Fruit fly (Drosophila melanogaster) whole organism, embryonic: Measurements from ENCODE around the gene Sld5.

ENCODE experiments used
- ATbp ChIP-seq: fragments of 200-800 bp; sonication (Bioruptor generic); optimal IDR thresholded peaks from 2 replicates; lab custom pipeline; 2017; ENCODE audit warnings: missing biosample characterization, mild to moderate bottlenecking, missing genetic modification characterization, missing genetic modification reagents
- Abd-B ChIP-seq: fragments of 200-800 bp; sonication (Bioruptor generic); optimal IDR thresholded peaks from 2 replicates; lab custom pipeline; 2018; ENCODE audit warnings: missing biosample characterization, mild to moderate bottlenecking, missing genetic modification characterization, moderate library complexity
- Awh ChIP-seq: fragments of 200-800 bp; sonication (Bioruptor generic); IDR thresholded peaks from 2 replicates; pipeline ENCODE4, ENCODE4 v1.3.6; 2022; ENCODE audit warnings: missing biosample characterization, missing genetic modification characterization
- CG12769 ChIP-seq: fragments of 200-800 bp; sonication (Bioruptor generic); optimal IDR thresholded peaks from 2 replicates; lab custom pipeline; 2019; ENCODE audit warnings: missing biosample characterization, mild to moderate bottlenecking, missing genetic modification characterization, moderate library complexity
- CG15601 ChIP-seq: fragments of 200-800 bp; sonication (Bioruptor generic); optimal IDR thresholded peaks from 3 replicates; lab custom pipeline; 2019; ENCODE audit warnings: missing biosample characterization, mild to moderate bottlenecking, missing genetic modification characterization, moderate library complexity
- CG17385 ChIP-seq: fragments of 200-800 bp; sonication (Bioruptor generic); optimal IDR thresholded peaks from 3 replicates; lab custom pipeline; 2018; ENCODE audit warnings: missing biosample characterization, mild to moderate bottlenecking, missing genetic modification characterization
- CG18011 ChIP-seq: fragments of 200-800 bp; sonication (Bioruptor generic); optimal IDR thresholded peaks from 2 replicates; lab custom pipeline; 2017; ENCODE audit warnings: missing biosample characterization, missing genetic modification characterization, mild to moderate bottlenecking, moderate library complexity, missing genotype
- CG2120 ChIP-seq: fragments of 200-800 bp; sonication (Bioruptor generic); optimal IDR thresholded peaks from 3 replicates; lab custom pipeline; 2016; ENCODE audit warnings: missing biosample characterization, missing genetic modification characterization
- CG3847 ChIP-seq: fragments of 200-800 bp; sonication (Bioruptor generic); IDR thresholded peaks from 2 replicates; pipeline ENCODE4 v1.3.6; 2022; ENCODE audit warnings: missing biosample characterization, missing genetic modification characterization
- CG4360 ChIP-seq: fragments of 200-800 bp; sonication (Bioruptor generic); IDR thresholded peaks from 2 replicates; pipeline ENCODE4 v1.3.6; 2022; ENCODE audit warnings: missing biosample characterization, missing genetic modification characterization
- CG4854 ChIP-seq: fragments of 200-800 bp; sonication (Bioruptor generic); optimal IDR thresholded peaks from 2 replicates; lab custom pipeline; 2016; ENCODE audit warnings: missing biosample characterization, missing genetic modification characterization, inconsistent platforms
- CG6175 ChIP-seq: fragments of 200-800 bp; sonication (Bioruptor generic); IDR thresholded peaks from 3 replicates; pipeline ENCODE4 v1.3.6; 2022; ENCODE audit warnings: missing biosample characterization, missing genetic modification characterization
- CG6689 ChIP-seq: fragments of 200-800 bp; sonication (Bioruptor generic); IDR thresholded peaks from 2 replicates; pipeline ENCODE4 v1.3.6; 2022; ENCODE audit warnings: missing biosample characterization, missing genetic modification characterization
- CG9932 ChIP-seq: fragments of 200-800 bp; sonication (Bioruptor generic); IDR thresholded peaks from 2 replicates; pipeline ENCODE4 v1.3.6; 2022; ENCODE audit warnings: missing biosample characterization, missing genetic modification characterization
- D19B ChIP-seq: fragments of 200-800 bp; sonication (Bioruptor generic); optimal IDR thresholded peaks from 2 replicates; lab custom pipeline; 2017; ENCODE audit warnings: missing biosample characterization, mild to moderate bottlenecking, missing genetic modification characterization
- Deaf1 ChIP-seq: fragments of 200-800 bp; optimal IDR thresholded peaks from 3 replicates; lab custom pipeline; 2019; ENCODE audit warnings: missing biosample characterization, mild to moderate bottlenecking, missing genetic modification characterization, moderate library complexity
- Elba2 ChIP-seq: fragments of 200-800 bp; sonication (Bioruptor generic); optimal IDR thresholded peaks from 3 replicates; lab custom pipeline; 2016; ENCODE audit warnings: missing biosample characterization, missing genetic modification characterization
- H15 ChIP-seq: fragments of 200-800 bp; sonication (Bioruptor generic); IDR thresholded peaks from 3 replicates; pipeline ENCODE4 v1.3.6; 2022; ENCODE audit warnings: missing biosample characterization, missing genetic modification characterization
- HLH4C ChIP-seq: fragments of 200-800 bp; sonication (Bioruptor generic); IDR thresholded peaks from 3 replicates; pipeline ENCODE4 v1.3.6; 2022; ENCODE audit warnings: missing biosample characterization, missing genetic modification characterization; ENCODE audit not compliant: partially characterized antibody
- Kr ChIP-seq: fragments of 200-800 bp; sonication (Bioruptor generic); optimal IDR thresholded peaks from 2 replicates; lab custom pipeline; 2017; ENCODE audit warnings: missing biosample characterization, mild to moderate bottlenecking, missing genetic modification characterization
- MTF-1 ChIP-seq: fragments of 200-800 bp; sonication (Bioruptor generic); optimal IDR thresholded peaks from 2 replicates; lab custom pipeline; 2018; ENCODE audit warnings: missing biosample characterization, mild to moderate bottlenecking, missing genetic modification characterization, borderline replicate concordance
- Mad ChIP-seq: fragments of 200-800 bp; sonication (Bioruptor generic); optimal IDR thresholded peaks from 2 replicates; lab custom pipeline; 2016; ENCODE audit warnings: missing biosample characterization, missing genetic modification characterization
- Side ChIP-seq: fragments of 200-800 bp; sonication (Bioruptor generic); optimal IDR thresholded peaks from 2 replicates; lab custom pipeline; 2016; ENCODE audit warnings: missing biosample characterization, missing genetic modification characterization
- Six4 ChIP-seq: fragments of 200-800 bp; sonication (Bioruptor generic); optimal IDR thresholded peaks from 2 replicates; lab custom pipeline; 2016; ENCODE audit warnings: missing biosample characterization, missing genetic modification characterization
- abd-A ChIP-seq: fragments of 200-800 bp; sonication (Bioruptor generic); optimal IDR thresholded peaks from 3 replicates; lab custom pipeline; 2019; ENCODE audit warnings: missing biosample characterization, mild to moderate bottlenecking, missing genetic modification characterization, moderate library complexity
- al ChIP-seq: fragments of 200-800 bp; sonication (Bioruptor generic); IDR thresholded peaks from 2 replicates; pipeline ENCODE4 v1.3.6; 2022; ENCODE audit warnings: missing biosample characterization, missing genetic modification characterization
- ara ChIP-seq: fragments of 200-800 bp; sonication (Bioruptor generic); IDR thresholded peaks from 2 replicates; pipeline ENCODE4 v1.3.6; 2022; ENCODE audit warnings: missing biosample characterization, missing genetic modification characterization
- bowl ChIP-seq: fragments of 200-800 bp; sonication (Bioruptor generic); IDR thresholded peaks from 2 replicates; pipeline ENCODE4 v1.3.6; 2022; ENCODE audit warnings: missing biosample characterization, missing genetic modification characterization
- chinmo ChIP-seq: fragments of 200-800 bp; sonication (Bioruptor generic); IDR thresholded peaks from 4 replicates; pipeline ENCODE4 v1.3.6; 2022; ENCODE audit warnings: missing biosample characterization, missing genetic modification characterization; ENCODE audit not compliant: partially characterized antibody
- crp ChIP-seq, 2 experiments: fragments of 200-800 bp; sonication (Bioruptor generic); optimal IDR thresholded peaks; 2 replicates in 1 of 2; 3 replicates in 1 of 2; lab custom pipeline; 2017; ENCODE audit warnings: missing biosample characterization in 2 of 2, missing genetic modification characterization in 2 of 2, mild to moderate bottlenecking in 1 of 2, moderate library complexity in 1 of 2
- cwo ChIP-seq: fragments of 200-800 bp; sonication (Bioruptor generic); optimal IDR thresholded peaks from 3 replicates; lab custom pipeline; 2017; ENCODE audit warnings: missing biosample characterization, missing genetic modification characterization, mild to moderate bottlenecking, moderate library complexity, missing genetic modification reagents
- da ChIP-seq: fragments of 200-800 bp; sonication (Bioruptor generic); optimal IDR thresholded peaks from 2 replicates; lab custom pipeline; 2016; ENCODE audit warnings: missing biosample characterization, missing genetic modification characterization
- emc ChIP-seq: fragments of 200-800 bp; sonication (Bioruptor generic); optimal IDR thresholded peaks from 2 replicates; lab custom pipeline; 2016; ENCODE audit warnings: missing biosample characterization, missing genetic modification characterization
- ems ChIP-seq: fragments of 200-800 bp; sonication (Bioruptor generic); optimal IDR thresholded peaks from 3 replicates; lab custom pipeline; 2016; ENCODE audit warnings: missing biosample characterization, missing genetic modification characterization
- fu2 ChIP-seq: fragments of 200-800 bp; sonication (Bioruptor generic); optimal IDR thresholded peaks from 2 replicates; lab custom pipeline; 2016; ENCODE audit warnings: missing biosample characterization, missing genetic modification characterization
- gcm ChIP-seq: fragments of 200-800 bp; sonication (Bioruptor generic); optimal IDR thresholded peaks from 2 replicates; lab custom pipeline; 2019; ENCODE audit warnings: missing biosample characterization, mild to moderate bottlenecking, missing genetic modification characterization, moderate library complexity
- insv ChIP-seq, 2 experiments: fragments of 200-800 bp; sonication (Bioruptor generic); optimal IDR thresholded peaks; 3 replicates each; lab custom pipeline; 2016 to 2018; ENCODE audit warnings: missing biosample characterization in 2 of 2, missing genetic modification characterization in 2 of 2
- lmd ChIP-seq: fragments of 200-800 bp; sonication (Bioruptor generic); IDR thresholded peaks from 2 replicates; pipeline ENCODE4 v1.3.6; 2022; ENCODE audit warnings: missing biosample characterization, missing genetic modification characterization
- lov ChIP-seq, 2 experiments: fragments of 200-800 bp in 1 of 2; fragments of >200 bp in 1 of 2; sonication (Bioruptor generic) in 1 of 2; IDR thresholded peaks in 1 of 2; optimal IDR thresholded peaks in 1 of 2; 2 replicates in 1 of 2; 3 replicates in 1 of 2; pipeline versions ENCODE4 v1.3.6 to Lab custom; 2017 to 2022; ENCODE audit warnings: missing biosample characterization in 1 of 2, missing genetic modification characterization in 1 of 2
- pros ChIP-seq: fragments of 200-800 bp; sonication (Bioruptor generic); optimal IDR thresholded peaks from 3 replicates; lab custom pipeline; 2019; ENCODE audit warnings: missing biosample characterization, mild to moderate bottlenecking, missing genetic modification characterization, moderate library complexity
- unc-4 ChIP-seq: fragments of 200-800 bp; sonication (Bioruptor generic); IDR thresholded peaks from 2 replicates; pipeline ENCODE4 v1.3.6; 2022; ENCODE audit warnings: missing biosample characterization, missing genetic modification characterization; ENCODE audit not compliant: partially characterized antibody
- vvl ChIP-seq: fragments of 200-800 bp; sonication (Bioruptor generic); IDR thresholded peaks from 2 replicates; pipeline ENCODE4 v1.3.6; 2022; ENCODE audit warnings: missing biosample characterization, missing genetic modification characterization

Gene Sld5

dm6 chr3R:26007964-26008868 is 48.1 kb downstream of the Sld5 start (continued):
- TF ChIP-seq unc-4 (no peak), CG12769 (tag; lab: Kevin White, UChicago) (peak; percentile 89), ems (GFP tag; lab: Kevin White, UChicago) (no peak)

dm6 chr3R:26007298-26007697 is 49.0 kb downstream of the Sld5 start:
- TF ChIP-seq abd-A (tag; lab: Kevin White, UChicago) (peak; percentile 45), D19B (GFP tag; lab: Kevin White, UChicago) (no peak), insv (GFP tag; optimal IDR thresholded peaks at IDR 0.05; lab: Kevin White, UChicago) (peak; percentile 43 to 89), pros (GFP tag; lab: Kevin White, UChicago) (peak; percentile 34), ara (GFP tag; lab: Robert Waterston, UW) (no peak), vvl (GFP tag; lab: Robert Waterston, UW) (0 out of 2 replicates have a peak, but pooled peaks have one; percentile 10), Elba2 (GFP tag; lab: Kevin White, UChicago) (peak; percentile 78), CG6689 (no peak), CG18011 (GFP tag; lab: Kevin White, UChicago) (peak; percentile 93), Awh (peak; percentile 76), Abd-B (peak; percentile 56)

- no peak for TF ChIP-seq ATbp
- no peak for TF ChIP-seq CG4854 (GFP tag; lab: Kevin White, UChicago)
- TF ChIP-seq bowl = peak; percentile 55; the same call in 1 of the 2 replicates
- TF ChIP-seq CG3847 (GFP tag; lab: Robert Waterston, UW) = no peak
- no peak for TF ChIP-seq H15
- peak; percentile 76 for TF ChIP-seq cwo (GFP tag; lab: Kevin White, UChicago)
- no peak for TF ChIP-seq al (GFP tag; lab: Robert Waterston, UW)
- peak; percentile 26 for TF ChIP-seq CG15601 (tag; lab: Kevin White, UChicago)
- peak; percentile 3 for TF ChIP-seq Mad (GFP tag; lab: Kevin White, UChicago)
- no peak for TF ChIP-seq fu2 (GFP tag; lab: Kevin White, UChicago)
- peak; percentile 36 for TF ChIP-seq CG9932 (GFP tag; lab: Robert Waterston, UW)
- TF ChIP-seq gcm (GFP tag; lab: Kevin White, UChicago) = peak; percentile 80
- no peak for TF ChIP-seq lov (optimal IDR thresholded peaks at IDR 0.05; lab: Kevin White, UChicago)
- no peak for TF ChIP-seq lov (GFP tag; IDR thresholded peaks at IDR 0.05; lab: Robert Waterston, UW)
- no peak for TF ChIP-seq emc (GFP tag; lab: Kevin White, UChicago)
- TF ChIP-seq unc-4 = no peak
- TF ChIP-seq Six4 = no peak
- TF ChIP-seq Deaf1 (tag; lab: Kevin White, UChicago) = peak; percentile 89
- no peak for TF ChIP-seq CG2120 (GFP tag; lab: Kevin White, UChicago)
- peak; percentile 97 for TF ChIP-seq chinmo (GFP tag; lab: Robert Waterston, UW)
- no peak for TF ChIP-seq Side (GFP tag; lab: Kevin White, UChicago)
- TF ChIP-seq CG6175 (GFP tag; lab: Robert Waterston, UW) = 0 out of 3 replicates have a peak, but pooled peaks have one; percentile 49
- no peak for TF ChIP-seq CG4360
- TF ChIP-seq HLH4C (GFP tag; lab: Robert Waterston, UW) = peak; percentile 30; the same call in 1 of the 3 replicates
- peak; percentile 43 for TF ChIP-seq MTF-1 (GFP tag; lab: Kevin White, UChicago)
- TF ChIP-seq lmd (GFP tag; lab: Robert Waterston, UW) = no peak
- peak; percentile 33 for TF ChIP-seq CG17385 (GFP tag; lab: Kevin White, UChicago)
- no peak for TF ChIP-seq crp (GFP tag; optimal IDR thresholded peaks at IDR 0.05; lab: Kevin White, UChicago)
- TF ChIP-seq da (GFP tag; lab: Kevin White, UChicago) = peak; percentile 77
- peak; percentile 85 for TF ChIP-seq Kr (GFP tag; lab: Kevin White, UChicago)
Measured at dm6 chr3R:26005978-26006934, 50.1 kb downstream of the Sld5 start.
